Fruit fly (Drosophila melanogaster): ENCODE measurements around the gene bel.
A peak's percentile ranks its signal among the peaks of the same experiment; 100 is the strongest.

The bel gene

dm6 chr3R:8670529-8671491 lies 10.2 kb upstream of the bel start, which contains the start of gene p (continued):
- TF ChIP-seq gt (GFP tag; IDR thresholded peaks at IDR 0.05) (no peak), CG6813 (GFP tag; optimal IDR thresholded peaks at IDR 0.05) (peak; percentile 5), tin (GFP tag; optimal IDR thresholded peaks at IDR 0.05) (peak; percentile 43), chif (GFP tag; optimal IDR thresholded peaks at IDR 0.05) (peak in 1 of 2 experiments; percentile 31), luna (GFP tag; optimal IDR thresholded peaks at IDR 0.05) (no peak), wdn (GFP tag; IDR thresholded peaks at IDR 0.05) (0 out of 2 replicates have a peak, but pooled peaks have one; percentile 21), Oli (tag; optimal IDR thresholded peaks at IDR 0.05) (peak; percentile 17), Mad (GFP tag; optimal IDR thresholded peaks at IDR 0.05) (no peak), CG12659 (GFP tag; optimal IDR thresholded peaks at IDR 0.05) (peak; percentile 43), MESR4 (GFP tag; optimal IDR thresholded peaks at IDR 0.05) (no peak), CG33557 (GFP tag; optimal IDR thresholded peaks at IDR 0.05) (peak; percentile 63), NK7.1 (GFP tag; optimal IDR thresholded peaks at IDR 0.05) (peak; percentile 10), al (GFP tag; IDR thresholded peaks at IDR 0.05) (no peak), CG8765 (GFP tag; IDR thresholded peaks at IDR 0.05) (no peak), en (GFP tag; optimal IDR thresholded peaks at IDR 0.05) (no peak), Hand (GFP tag; optimal IDR thresholded peaks at IDR 0.05) (peak; percentile 5), ab (GFP tag; optimal IDR thresholded peaks at IDR 0.05) (no peak), CG15073 (GFP tag; optimal IDR thresholded peaks at IDR 0.05) (no peak), CG3838 (GFP tag; optimal IDR thresholded peaks at IDR 0.05) (no peak), dmrt11E (tag; optimal IDR thresholded peaks at IDR 0.05) (no peak), nau (GFP tag; optimal IDR thresholded peaks at IDR 0.05) (peak; percentile 13), dimm (GFP tag; IDR thresholded peaks at IDR 0.05) (no peak), oc (tag; optimal IDR thresholded peaks at IDR 0.05) (no peak), CG10959 (GFP tag; IDR thresholded peaks at IDR 0.05) (no peak), CG11695 (GFP tag; IDR thresholded peaks at IDR 0.05) (peak; percentile 26; the same call in 1 of the 3 replicates), nmo (GFP tag; optimal IDR thresholded peaks at IDR 0.05) (peak; percentile 13), hbn (GFP tag; IDR thresholded peaks at IDR 0.05; ENCODE audit: partially characterized antibody) (no peak), ranshi (GFP tag; IDR thresholded peaks at IDR 0.05) (no peak), prd (optimal IDR thresholded peaks at IDR 0.05) (no peak), prd (GFP tag; IDR thresholded peaks at IDR 0.05) (peak; percentile 37; the same call in 1 of the 3 replicates), CG12299 (tag; optimal IDR thresholded peaks at IDR 0.05) (peak; percentile 37), Doc2 (GFP tag; IDR thresholded peaks at IDR 0.05) (no peak), HLH54F (GFP tag; optimal IDR thresholded peaks at IDR 0.05) (peak; percentile 39), CG7271 (tag; optimal IDR thresholded peaks at IDR 0.05) (peak; percentile 8), Nf-YC (tag; optimal IDR thresholded peaks at IDR 0.05) (no peak), Sry-δ (GFP tag; optimal IDR thresholded peaks at IDR 0.05) (no peak), az2 (GFP tag; optimal IDR thresholded peaks at IDR 0.05) (peak; percentile 26), Sox100B (GFP tag; optimal IDR thresholded peaks at IDR 0.05) (peak; percentile 40), Abd-B (GFP tag; optimal IDR thresholded peaks at IDR 0.05) (no peak), CG5953 (GFP tag; IDR thresholded peaks at IDR 0.05) (peak; percentile 3; the same call in 1 of the 2 replicates), Meics (GFP tag; optimal IDR thresholded peaks at IDR 0.05) (peak; percentile 60), row (GFP tag; IDR thresholded peaks at IDR 0.05) (peak; percentile 47; the same call in 2 of the 3 replicates), run (tag; optimal IDR thresholded peaks at IDR 0.05) (peak; percentile 68), D19B (GFP tag; optimal IDR thresholded peaks at IDR 0.05) (peak; percentile 18), Poxn (GFP tag; IDR thresholded peaks at IDR 0.05) (no peak), Rfx (GFP tag; IDR thresholded peaks at IDR 0.05) (peak; percentile 51), Usf (GFP tag; optimal IDR thresholded peaks at IDR 0.05) (no peak), Sin3A (optimal IDR thresholded peaks at IDR 0.05) (no peak), CG34224 (GFP tag; IDR thresholded peaks at IDR 0.05; ENCODE audit: partially characterized antibody) (no peak)
